Fruit fly (Drosophila melanogaster): Measurements from ENCODE around the gene CG34251.

The CG34251 gene

DNA sequence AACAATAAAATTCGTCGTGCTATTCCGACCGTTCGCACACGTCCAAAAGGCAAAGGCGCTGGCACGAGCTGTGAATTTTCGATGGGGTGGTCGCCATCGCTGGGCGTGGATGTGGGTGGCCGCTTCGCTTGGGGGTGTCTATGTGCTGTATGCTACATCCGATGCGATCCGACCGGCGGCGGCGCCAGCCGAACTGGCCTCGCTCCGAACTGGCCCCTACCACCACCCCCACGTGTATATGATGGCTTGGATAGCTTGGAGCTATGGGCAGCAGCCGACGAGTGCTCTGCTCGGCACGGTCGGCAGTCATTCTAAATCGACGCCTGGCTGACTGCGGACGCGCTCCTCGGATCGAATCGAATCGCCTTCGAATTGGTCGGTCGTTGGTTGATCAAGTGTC is 38.3 kb upstream of the CG34251 start, which contains the start of gene CG7497:
TSS of gene CG7497 (plus strand) at position 308 of the 400 bp plus-strand sequence.
- TF ChIP-seq pad (GFP tag; optimal IDR thresholded peaks at IDR 0.05) (no peak), CG12768 (GFP tag; optimal IDR thresholded peaks at IDR 0.05) (peak; percentile 20)

DNA sequence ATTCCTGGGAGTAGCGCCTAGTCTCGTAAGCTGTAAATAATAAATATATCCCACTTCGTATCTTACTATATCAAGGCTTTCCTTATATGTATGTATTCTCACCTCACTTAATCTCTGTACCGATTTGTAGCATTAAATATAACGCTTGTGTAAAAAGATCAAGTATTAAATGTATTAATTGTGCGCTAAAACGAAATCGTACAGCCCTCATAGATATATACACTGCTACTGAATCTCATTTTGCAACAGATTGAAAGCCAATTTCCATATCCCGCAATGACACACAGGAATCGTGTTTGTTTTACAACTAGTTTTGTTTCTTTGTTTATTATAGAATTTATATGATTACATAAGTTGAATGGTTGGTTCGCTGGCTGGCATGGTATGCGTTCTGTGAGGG is 33.6 kb upstream of the CG34251 start:
- TF ChIP-seq toe (GFP tag; optimal IDR thresholded peaks at IDR 0.05) = no peak
- no peak for TF ChIP-seq tj (GFP tag; optimal IDR thresholded peaks at IDR 0.05)
- TF ChIP-seq CG33017 (tag; optimal IDR thresholded peaks at IDR 0.05) = no peak
- TF ChIP-seq kay (GFP tag; ENCODE audit: borderline replicate concordance) = peak; percentile 90
- no peak for TF ChIP-seq pad (GFP tag; optimal IDR thresholded peaks at IDR 0.05)
- TF ChIP-seq CG12768 (GFP tag; optimal IDR thresholded peaks at IDR 0.05) = no peak
- no peak for TF ChIP-seq Hr96 (GFP tag; optimal IDR thresholded peaks at IDR 0.05)
- no peak for TF ChIP-seq cnc (optimal IDR thresholded peaks at IDR 0.05)

DNA sequence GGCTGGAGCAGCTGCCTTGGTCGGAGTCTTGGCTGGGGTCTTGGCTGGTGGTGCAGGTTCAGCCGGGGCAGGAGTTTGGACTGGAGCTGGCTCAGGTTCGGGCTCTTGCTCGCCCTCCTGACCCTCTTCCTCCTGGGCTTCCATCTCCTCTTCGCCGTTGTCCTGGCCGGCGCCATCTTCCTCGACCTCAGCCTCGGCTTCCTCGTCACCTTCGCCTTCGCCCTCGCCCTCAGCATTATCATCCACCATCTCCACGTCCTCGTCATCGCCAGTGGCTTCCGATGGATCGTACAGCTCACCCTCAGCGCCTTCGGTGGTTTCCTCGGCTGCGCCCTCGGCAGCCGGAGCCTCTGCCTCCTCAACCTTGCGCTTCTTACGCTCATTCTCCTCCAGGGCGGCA is 32.8 kb upstream of the CG34251 start:
- TF ChIP-seq kay (GFP tag; ENCODE audit: borderline replicate concordance) (no peak), Hr96 (GFP tag; optimal IDR thresholded peaks at IDR 0.05) (no peak), CG1620 (GFP tag; optimal IDR thresholded peaks at IDR 0.05) (no peak), CG7045 (GFP tag; optimal IDR thresholded peaks at IDR 0.05) (no peak), CG5204 (GFP tag; optimal IDR thresholded peaks at IDR 0.05) (no peak), tj (GFP tag; optimal IDR thresholded peaks at IDR 0.05) (no peak), CG33017 (tag; optimal IDR thresholded peaks at IDR 0.05) (no peak), CG7101 (tag; optimal IDR thresholded peaks at IDR 0.05) (no peak), CG12768 (GFP tag; optimal IDR thresholded peaks at IDR 0.05) (no peak), CG11617 (GFP tag; optimal IDR thresholded peaks at IDR 0.05) (no peak), Clk (GFP tag; optimal IDR thresholded peaks at IDR 0.05) (no peak), pad (GFP tag; optimal IDR thresholded peaks at IDR 0.05) (no peak), cic (GFP tag; optimal IDR thresholded peaks at IDR 0.05) (no peak), Crg-1 (GFP tag; optimal IDR thresholded peaks at IDR 0.05) (no peak), bab1 (GFP tag; optimal IDR thresholded peaks at IDR 0.05) (no peak), Mnt (GFP tag; optimal IDR thresholded peaks at IDR 0.05) (no peak), ovo (GFP tag; optimal IDR thresholded peaks at IDR 0.05) (no peak), cnc (optimal IDR thresholded peaks at IDR 0.05) (no peak), toe (GFP tag; optimal IDR thresholded peaks at IDR 0.05) (no peak), CG14711 (tag; optimal IDR thresholded peaks at IDR 0.05) (no peak)

DNA sequence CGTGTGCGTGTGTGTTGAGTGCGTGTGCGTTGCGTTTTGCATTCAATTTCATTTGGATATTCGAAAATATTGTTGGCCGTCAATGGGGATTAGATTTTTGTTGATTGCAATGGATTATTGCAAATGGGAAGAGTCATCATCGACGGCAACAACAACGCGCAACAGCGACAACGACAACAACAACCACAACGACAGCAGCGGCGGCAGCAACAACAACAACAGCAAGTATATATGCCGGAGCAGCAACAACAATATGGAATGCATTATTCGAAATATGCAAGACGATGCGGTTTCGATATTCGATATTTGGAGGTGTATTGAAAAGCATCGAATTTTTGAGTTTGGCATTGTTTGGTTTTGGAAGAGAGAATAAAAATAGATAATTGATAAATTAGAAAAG is 29.4 kb upstream of the CG34251 start:
- TF ChIP-seq bab1 (GFP tag; optimal IDR thresholded peaks at IDR 0.05) (no peak), CG11617 (GFP tag; optimal IDR thresholded peaks at IDR 0.05) (no peak), pad (GFP tag; optimal IDR thresholded peaks at IDR 0.05) (no peak), Clk (GFP tag; optimal IDR thresholded peaks at IDR 0.05) (no peak), Hr96 (GFP tag; optimal IDR thresholded peaks at IDR 0.05) (no peak), CG7045 (GFP tag; optimal IDR thresholded peaks at IDR 0.05) (no peak), Mnt (GFP tag; optimal IDR thresholded peaks at IDR 0.05) (no peak), toe (GFP tag; optimal IDR thresholded peaks at IDR 0.05) (no peak)

DNA sequence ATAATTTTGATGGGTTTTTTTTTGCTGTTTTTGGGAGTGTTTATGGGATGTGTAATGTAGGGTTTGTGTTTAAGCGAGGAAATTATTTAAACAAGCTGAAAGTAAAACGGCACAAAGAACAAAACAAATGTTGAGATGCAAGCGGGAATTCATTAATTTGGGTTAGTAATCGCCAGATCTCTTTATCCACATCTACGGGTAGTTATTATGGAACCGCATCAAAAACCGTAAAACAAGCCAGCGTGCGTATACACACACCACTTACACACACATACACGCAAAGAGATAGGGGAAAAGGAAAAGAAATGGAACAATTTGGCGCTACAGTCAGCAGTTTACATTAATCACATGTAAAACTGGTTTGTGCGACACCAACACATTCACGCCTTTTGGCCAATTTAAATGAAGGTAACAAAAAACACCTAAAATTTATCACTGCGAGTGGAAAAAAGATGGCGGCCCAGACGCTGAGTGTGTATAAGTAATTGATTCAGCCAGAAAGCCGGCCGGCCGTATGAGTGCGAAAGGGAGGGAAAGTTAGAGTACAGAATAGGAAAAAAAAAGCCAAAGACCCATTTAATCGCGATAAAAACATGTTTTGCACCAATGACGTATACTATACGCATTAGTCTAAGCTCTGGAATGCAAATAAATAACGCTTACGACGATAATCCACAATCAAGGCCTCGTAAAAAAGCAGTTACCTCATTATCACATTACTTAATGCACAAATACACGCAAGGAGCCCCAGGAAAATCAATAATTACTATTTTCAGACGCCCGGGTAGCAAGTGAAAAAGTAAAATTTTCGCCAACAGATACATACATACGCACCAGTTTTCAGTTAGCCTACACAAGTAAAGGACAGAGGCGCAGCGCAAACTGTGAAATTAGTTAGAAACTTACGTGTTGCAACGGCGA is 27.2 kb upstream of the CG34251 start:
- TF ChIP-seq kay (GFP tag; ENCODE audit: borderline replicate concordance) (peak; percentile 73), CG12768 (GFP tag; optimal IDR thresholded peaks at IDR 0.05) (peak; percentile 20), CG11617 (GFP tag; optimal IDR thresholded peaks at IDR 0.05) (no peak), CG5204 (GFP tag; optimal IDR thresholded peaks at IDR 0.05) (no peak), CG33017 (tag; optimal IDR thresholded peaks at IDR 0.05) (no peak), CG7045 (GFP tag; optimal IDR thresholded peaks at IDR 0.05) (no peak), Mnt (GFP tag; optimal IDR thresholded peaks at IDR 0.05) (peak; percentile 49), ovo (GFP tag; optimal IDR thresholded peaks at IDR 0.05) (peak; percentile 10), bab1 (GFP tag; optimal IDR thresholded peaks at IDR 0.05) (peak; percentile 53), cic (GFP tag; optimal IDR thresholded peaks at IDR 0.05) (peak; percentile 75), tj (GFP tag; optimal IDR thresholded peaks at IDR 0.05) (peak; percentile 94), cnc (optimal IDR thresholded peaks at IDR 0.05) (no peak), Hr96 (GFP tag; optimal IDR thresholded peaks at IDR 0.05) (no peak), pad (GFP tag; optimal IDR thresholded peaks at IDR 0.05) (peak; percentile 95), Crg-1 (GFP tag; optimal IDR thresholded peaks at IDR 0.05) (peak; percentile 3)

DNA sequence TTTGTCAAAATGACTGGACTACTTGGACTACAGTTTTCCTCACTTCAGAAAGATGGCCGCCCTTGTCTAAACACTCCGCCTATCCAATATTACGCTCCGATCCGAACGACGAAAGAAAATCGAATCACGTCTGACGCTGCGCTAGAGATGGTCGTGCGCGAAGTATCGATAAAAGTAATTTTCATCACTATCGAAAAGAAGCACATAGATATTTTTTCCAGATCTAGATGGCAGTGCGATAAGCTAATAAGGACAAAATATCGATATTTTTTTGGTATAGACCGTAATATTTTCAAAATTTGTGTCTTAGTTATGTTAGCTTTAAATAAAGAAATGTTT is 26.5 kb upstream of the CG34251 start, which contains the start of gene Pep:
TSS of gene Pep (minus strand) at position 131 of the 339 bp plus-strand sequence.
- TF ChIP-seq ovo (GFP tag; optimal IDR thresholded peaks at IDR 0.05) (peak; percentile 5), kay (GFP tag; ENCODE audit: borderline replicate concordance) (peak; percentile 81), CG7101 (tag; optimal IDR thresholded peaks at IDR 0.05) (peak; percentile 52), cnc (optimal IDR thresholded peaks at IDR 0.05) (no peak), CG14711 (tag; optimal IDR thresholded peaks at IDR 0.05) (peak; percentile 18), CG11617 (GFP tag; optimal IDR thresholded peaks at IDR 0.05) (no peak), CG7045 (GFP tag; optimal IDR thresholded peaks at IDR 0.05) (no peak), bab1 (GFP tag; optimal IDR thresholded peaks at IDR 0.05) (peak; percentile 57), Crg-1 (GFP tag; optimal IDR thresholded peaks at IDR 0.05) (no peak), CG1620 (GFP tag; optimal IDR thresholded peaks at IDR 0.05) (peak; percentile 60), cic (GFP tag; optimal IDR thresholded peaks at IDR 0.05) (peak; percentile 21), CG33017 (tag; optimal IDR thresholded peaks at IDR 0.05) (no peak), toe (GFP tag; optimal IDR thresholded peaks at IDR 0.05) (peak; percentile 31), Clk (GFP tag; optimal IDR thresholded peaks at IDR 0.05) (no peak), Hr96 (GFP tag; optimal IDR thresholded peaks at IDR 0.05) (no peak), pad (GFP tag; optimal IDR thresholded peaks at IDR 0.05) (no peak), CG5204 (GFP tag; optimal IDR thresholded peaks at IDR 0.05) (no peak), tj (GFP tag; optimal IDR thresholded peaks at IDR 0.05) (no peak), CG12768 (GFP tag; optimal IDR thresholded peaks at IDR 0.05) (no peak), Mnt (GFP tag; optimal IDR thresholded peaks at IDR 0.05) (peak; percentile 54)
